Worm (Caenorhabditis elegans) whole organism, L3 larva: ENCODE data around the gene nhr-171.

ENCODE experiments used
- ceh-82 ChIP-seq: fragments of 150-350 bp; optimal IDR thresholded peaks from 2 replicates; lab custom pipeline; 2014; ENCODE audit warnings: missing biosample characterization, missing genetic modification characterization
- fkh-10 ChIP-seq: sonication (generic microtip); optimal IDR thresholded peaks from 2 replicates; lab custom pipeline; 2017; ENCODE audit warnings: missing biosample characterization, missing genetic modification reagents, missing genetic modification characterization
- mml-1 ChIP-seq: fragments of 150-350 bp; sonication (generic microtip); optimal IDR thresholded peaks from 3 replicates; lab custom pipeline; 2014; ENCODE audit warnings: missing biosample characterization, missing genetic modification characterization
- nhr-12 ChIP-seq: fragments of 150-350 bp; optimal IDR thresholded peaks from 2 replicates; lab custom pipeline; 2014; ENCODE audit warnings: missing biosample characterization, missing genetic modification characterization
- nhr-237 ChIP-seq: fragments of 150-350 bp; optimal IDR thresholded peaks from 2 replicates; lab custom pipeline; 2014; ENCODE audit warnings: missing biosample characterization, missing genetic modification characterization
- sea-2 ChIP-seq: fragments of 150-350 bp; sonication (generic microtip); optimal IDR thresholded peaks from 4 replicates; lab custom pipeline; 2014; ENCODE audit warnings: missing biosample characterization, missing genetic modification reagents, missing genetic modification characterization
- skn-1 ChIP-seq: fragments of 150-350 bp; optimal IDR thresholded peaks from 2 replicates; lab custom pipeline; 2014; ENCODE audit warnings: missing biosample characterization, missing genetic modification characterization
- unc-39 ChIP-seq: sonication (generic microtip); optimal IDR thresholded peaks from 4 replicates; lab custom pipeline; 2017; ENCODE audit warnings: missing biosample characterization, missing genetic modification characterization

DNA sequence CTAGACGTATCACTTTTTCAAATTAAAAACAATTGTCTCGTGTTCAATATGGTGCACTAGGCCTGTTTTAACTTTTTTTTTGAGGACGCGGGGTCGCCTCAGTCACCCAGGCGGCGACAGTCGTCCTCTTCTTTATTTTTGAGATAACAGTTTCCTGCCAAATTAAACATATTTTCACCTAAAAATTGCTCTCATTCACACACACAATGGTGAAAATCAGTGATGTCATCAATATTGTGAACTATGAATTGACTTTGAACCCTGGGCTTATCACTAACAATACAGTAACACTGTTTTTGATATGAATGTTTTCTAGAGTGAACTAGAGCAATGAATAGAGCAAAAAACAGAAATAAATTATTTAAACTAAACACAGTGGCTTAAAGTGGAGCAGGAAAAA is 9.7 kb downstream of the nhr-171 start:
- TF ChIP-seq mml-1 (no peak), fkh-10 (no peak), skn-1 (tag; lab: Kevin White, UChicago) (no peak), nhr-12 (no peak), nhr-237 (tag; lab: Kevin White, UChicago) (no peak), ceh-82 (tag; lab: Kevin White, UChicago) (no peak), unc-39 (tag; lab: Kevin White, UChicago) (no peak), sea-2 (GFP tag; lab: Kevin White, UChicago) (no peak)
